Fruit fly (Drosophila melanogaster): ENCODE measurements around the gene CG14834.
A peak's percentile ranks its signal among the peaks of the same experiment; 100 is the strongest.

Gene CG14834

DNA sequence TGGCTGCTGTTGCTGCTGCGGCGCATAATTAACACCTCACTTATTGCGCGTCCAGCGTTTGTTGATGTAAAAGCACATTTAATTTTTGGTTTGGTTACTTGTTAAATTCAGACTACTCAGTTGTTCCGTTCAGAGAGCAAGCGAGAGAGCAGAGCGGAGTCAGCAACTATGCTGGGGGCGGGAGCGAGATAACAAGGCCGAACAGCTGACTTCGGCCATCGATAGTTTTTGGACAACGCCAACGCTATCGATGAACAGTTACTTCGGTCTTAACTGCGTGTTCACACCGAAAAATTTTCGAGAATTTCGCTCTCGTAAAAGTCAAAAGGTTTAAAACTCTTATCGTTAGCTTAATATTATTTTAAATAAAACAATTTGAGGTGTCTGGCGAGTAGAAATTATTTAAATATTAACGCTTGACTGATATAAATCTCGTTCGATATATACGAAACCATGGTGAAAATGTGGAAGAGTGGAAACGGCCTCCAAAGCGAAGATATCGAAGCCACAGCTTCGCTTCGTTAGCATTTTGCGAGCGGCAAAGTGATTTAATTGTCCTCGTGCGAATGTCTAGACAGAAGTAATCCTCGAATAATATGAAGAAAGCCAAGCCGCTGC is 34.5 kb upstream of the CG14834 start, which contains the start of the genes SMSr and smid (continued):
- no peak for TF ChIP-seq CG12071 (GFP tag; optimal IDR thresholded peaks at IDR 0.05)
- TF ChIP-seq ara (GFP tag; IDR thresholded peaks at IDR 0.05): 0 out of 2 replicates have a peak, but pooled peaks have one; percentile 44
- no peak for TF ChIP-seq CG2199 (GFP tag; IDR thresholded peaks at IDR 0.05)
- peak; percentile 82 for TF ChIP-seq CG2120 (GFP tag; optimal IDR thresholded peaks at IDR 0.05)
- peak; percentile 77 for TF ChIP-seq zen (tag; optimal IDR thresholded peaks at IDR 0.05)
- TF ChIP-seq CG2129 (GFP tag; IDR thresholded peaks at IDR 0.05; ENCODE audit: partially characterized antibody): peak; percentile 71; the same call in 1 of the 2 replicates
- TF ChIP-seq CG7357 (GFP tag; IDR thresholded peaks at IDR 0.05): peak; percentile 99
- TF ChIP-seq CG12391 (tag; optimal IDR thresholded peaks at IDR 0.05): peak; percentile 80
- TF ChIP-seq CG14050 (GFP tag; IDR thresholded peaks at IDR 0.05): no peak
- TF ChIP-seq CG31441 (GFP tag; IDR thresholded peaks at IDR 0.05): peak; percentile 69
- no peak for TF ChIP-seq CG11398 (GFP tag; optimal IDR thresholded peaks at IDR 0.05)
- peak; percentile 26 for TF ChIP-seq Vsx1 (GFP tag; optimal IDR thresholded peaks at IDR 0.05)
- TF ChIP-seq toy (GFP tag; IDR thresholded peaks at IDR 0.05): no peak
- TF ChIP-seq Doc3 (GFP tag; IDR thresholded peaks at IDR 0.05; ENCODE audit: partially characterized antibody): peak; percentile 85
- peak; percentile 73 for TF ChIP-seq pzg (GFP tag; optimal IDR thresholded peaks at IDR 0.05)
- peak; percentile 52 for TF ChIP-seq sob (GFP tag; IDR thresholded peaks at IDR 0.05)
- peak; percentile 6 for TF ChIP-seq D19B (GFP tag; optimal IDR thresholded peaks at IDR 0.05)
- no peak for TF ChIP-seq ttk (GFP tag; IDR thresholded peaks at IDR 0.05)
- TF ChIP-seq CG18764 (GFP tag; optimal IDR thresholded peaks at IDR 0.05): peak; percentile 40
- peak; percentile 8 for TF ChIP-seq Spps (tag; optimal IDR thresholded peaks at IDR 0.05)
- TF ChIP-seq shn (GFP tag; optimal IDR thresholded peaks at IDR 0.05): peak; percentile 35
- peak; percentile 53 for TF ChIP-seq CG17359 (tag; optimal IDR thresholded peaks at IDR 0.05)
- TF ChIP-seq emc (GFP tag; optimal IDR thresholded peaks at IDR 0.05): no peak
- no peak for TF ChIP-seq en (GFP tag; optimal IDR thresholded peaks at IDR 0.05)
- TF ChIP-seq CG12942 (GFP tag; optimal IDR thresholded peaks at IDR 0.05): peak; percentile 54
- peak; percentile 22 for TF ChIP-seq wek (GFP tag; optimal IDR thresholded peaks at IDR 0.05)
- 0 out of 2 replicates have a peak, but pooled peaks have one; percentile 32 for TF ChIP-seq ranshi (GFP tag; IDR thresholded peaks at IDR 0.05)
- TF ChIP-seq kah (GFP tag; optimal IDR thresholded peaks at IDR 0.05): no peak
- TF ChIP-seq CG10274 (GFP tag; optimal IDR thresholded peaks at IDR 0.05): no peak
- TF ChIP-seq crp (GFP tag; optimal IDR thresholded peaks at IDR 0.05): peak; percentile 83 to 99
- peak in 1 of 2 experiments; percentile 44 for TF ChIP-seq insv (GFP tag; optimal IDR thresholded peaks at IDR 0.05)
- TF ChIP-seq HHEX (GFP tag; optimal IDR thresholded peaks at IDR 0.05): no peak
- TF ChIP-seq BEAF-32 (GFP tag; optimal IDR thresholded peaks at IDR 0.05): peak; percentile 97
- peak; percentile 71 for TF ChIP-seq CG12659 (GFP tag; optimal IDR thresholded peaks at IDR 0.05)
- peak; percentile 39 to 63 for TF ChIP-seq Hr51 (GFP tag; optimal IDR thresholded peaks at IDR 0.05)
- no peak for TF ChIP-seq CG16779 (GFP tag; IDR thresholded peaks at IDR 0.05)
- peak; percentile 65 for TF ChIP-seq bcd (GFP tag; optimal IDR thresholded peaks at IDR 0.05)
- TF ChIP-seq usp (GFP tag; optimal IDR thresholded peaks at IDR 0.05): no peak
- TF ChIP-seq CG4707 (GFP tag; optimal IDR thresholded peaks at IDR 0.05): no peak
- no peak for TF ChIP-seq CG8359 (GFP tag; optimal IDR thresholded peaks at IDR 0.05; ENCODE audit: borderline replicate concordance)
- no peak for TF ChIP-seq disco-r (GFP tag; optimal IDR thresholded peaks at IDR 0.05)
- TF ChIP-seq nom (GFP tag; optimal IDR thresholded peaks at IDR 0.05): peak; percentile 38
- peak; percentile 11 for TF ChIP-seq tup (GFP tag; optimal IDR thresholded peaks at IDR 0.05)
- TF ChIP-seq sc (optimal IDR thresholded peaks at IDR 0.05): no peak
- TF ChIP-seq sc (GFP tag; optimal IDR thresholded peaks at IDR 0.05): peak; percentile 31
- TF ChIP-seq Aef1 (GFP tag; IDR thresholded peaks at IDR 0.05): peak; percentile 66
- TF ChIP-seq jing (GFP tag; optimal IDR thresholded peaks at IDR 0.05): no peak
- TF ChIP-seq pnt (GFP tag; optimal IDR thresholded peaks at IDR 0.05): no peak
- no peak for TF ChIP-seq Jarid2 (GFP tag; optimal IDR thresholded peaks at IDR 0.05)
